Worm (Caenorhabditis elegans): Measurements from ENCODE around the gene T12B3.3.

The T12B3.3 gene

DNA sequence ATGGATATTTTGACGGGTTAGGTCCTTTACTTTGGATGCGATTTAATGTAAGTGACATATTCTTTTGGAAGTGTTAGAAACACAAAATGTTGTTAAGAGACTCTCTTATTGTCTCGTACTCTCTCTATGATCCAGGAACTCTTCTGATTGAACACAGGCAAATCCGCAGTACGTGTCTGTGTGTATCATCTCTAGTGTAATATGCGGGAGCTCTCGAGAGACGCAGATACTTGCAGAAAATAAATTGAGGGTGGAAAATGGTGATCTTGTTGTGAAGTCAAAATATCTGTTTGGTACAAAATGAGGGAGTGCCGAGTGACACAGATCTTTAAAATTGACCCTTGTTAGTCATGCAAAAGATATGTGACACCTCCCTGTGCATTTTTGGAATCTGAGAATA, 31.7 kb downstream of the T12B3.3 start:
- no peak for TF ChIP-seq elt-3 (tag; optimal IDR thresholded peaks at IDR 0.05)
- TF ChIP-seq flh-1 (GFP tag; optimal IDR thresholded peaks at IDR 0.05): no peak
- no peak for TF ChIP-seq ces-1 (GFP tag; optimal IDR thresholded peaks at IDR 0.05)
- TF ChIP-seq nhr-2 (tag; optimal IDR thresholded peaks at IDR 0.05): no peak
- no peak for TF ChIP-seq nhr-12 (tag; optimal IDR thresholded peaks at IDR 0.05)
- no peak for TF ChIP-seq M03D4.4 (tag; optimal IDR thresholded peaks at IDR 0.05)
- TF ChIP-seq unc-62 (GFP tag; optimal IDR thresholded peaks at IDR 0.05): peak; percentile 6
- TF ChIP-seq nhr-28 (tag; optimal IDR thresholded peaks at IDR 0.05): no peak
- TF ChIP-seq lin-13 (tag; optimal IDR thresholded peaks at IDR 0.05): no peak
- TF ChIP-seq blmp-1 (tag; optimal IDR thresholded peaks at IDR 0.05): no peak
- no peak for TF ChIP-seq zip-8 (tag; optimal IDR thresholded peaks at IDR 0.05)
- TF ChIP-seq sptf-1 (tag; optimal IDR thresholded peaks at IDR 0.05): no peak
- TF ChIP-seq nhr-76 (tag; optimal IDR thresholded peaks at IDR 0.05): no peak
- no peak for TF ChIP-seq drap-1 (GFP tag; optimal IDR thresholded peaks at IDR 0.05)
- no peak for TF ChIP-seq mab-5 (tag; optimal IDR thresholded peaks at IDR 0.05)
- no peak for TF ChIP-seq ceh-39 (tag; optimal IDR thresholded peaks at IDR 0.05)
- no peak for TF ChIP-seq ceh-83 (GFP tag; optimal IDR thresholded peaks at IDR 0.05)
- TF ChIP-seq cnd-1 (tag; optimal IDR thresholded peaks at IDR 0.05): no peak
- TF ChIP-seq unc-39 (tag; optimal IDR thresholded peaks at IDR 0.05): no peak
- no peak for TF ChIP-seq ceh-43 (GFP tag; optimal IDR thresholded peaks at IDR 0.05)
- no peak for TF ChIP-seq elt-1 (tag; optimal IDR thresholded peaks at IDR 0.05; ENCODE audit: borderline replicate concordance, insufficient read depth)
- TF ChIP-seq hlh-1 (tag; optimal IDR thresholded peaks at IDR 0.05): peak; percentile 62
- TF ChIP-seq unc-120 (tag; optimal IDR thresholded peaks at IDR 0.05; ENCODE audit: poor library complexity, severe bottlenecking): peak; percentile 19

ce11 chrIV:7407301-7407700, 32.4 kb downstream of the T12B3.3 start:
- TF ChIP-seq ceh-43 (GFP tag; optimal IDR thresholded peaks at IDR 0.05): no peak
- TF ChIP-seq ces-1 (GFP tag; optimal IDR thresholded peaks at IDR 0.05): peak; percentile 24

DNA sequence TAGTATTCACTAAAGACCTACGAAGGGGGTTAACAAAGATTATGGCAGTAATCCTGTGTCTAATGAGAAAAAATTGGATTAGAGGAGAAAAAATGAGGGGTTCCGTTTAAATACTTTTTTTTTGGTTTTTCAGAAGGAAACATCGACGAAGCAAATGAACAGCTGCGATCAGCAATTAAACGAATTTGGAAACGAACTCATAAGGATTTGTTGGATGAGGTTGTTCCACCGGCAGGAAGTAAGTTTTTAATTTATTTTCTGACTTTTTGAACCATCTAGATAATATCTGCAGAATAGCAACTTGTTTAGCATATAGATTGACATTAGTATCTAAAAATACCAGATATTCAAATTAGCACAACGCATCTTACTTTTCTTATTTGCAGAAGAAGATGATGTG, 38.6 kb downstream of the T12B3.3 start:
- TF ChIP-seq ztf-11 (tag; optimal IDR thresholded peaks at IDR 0.05) (no peak), tbx-8 (GFP tag; optimal IDR thresholded peaks at IDR 0.05) (no peak), ceh-39 (tag; optimal IDR thresholded peaks at IDR 0.05) (no peak), ceh-83 (GFP tag; optimal IDR thresholded peaks at IDR 0.05) (no peak), lin-32 (GFP tag; optimal IDR thresholded peaks at IDR 0.05) (no peak), elt-1 (tag; optimal IDR thresholded peaks at IDR 0.05; ENCODE audit: borderline replicate concordance, insufficient read depth) (no peak), nhr-2 (tag; optimal IDR thresholded peaks at IDR 0.05) (no peak), M03D4.4 (tag; optimal IDR thresholded peaks at IDR 0.05) (no peak), nhr-12 (tag; optimal IDR thresholded peaks at IDR 0.05) (no peak), ces-1 (GFP tag; optimal IDR thresholded peaks at IDR 0.05) (no peak)

ce11 chrIV:7414163-7414562, 39.2 kb downstream of the T12B3.3 start:
- TF ChIP-seq ces-1 (GFP tag; optimal IDR thresholded peaks at IDR 0.05) (peak; percentile 77), nhr-237 (tag; optimal IDR thresholded peaks at IDR 0.05) (no peak), unc-120 (tag; optimal IDR thresholded peaks at IDR 0.05; ENCODE audit: poor library complexity, severe bottlenecking) (no peak), lsy-2 (tag; optimal IDR thresholded peaks at IDR 0.05) (no peak), unc-39 (tag; optimal IDR thresholded peaks at IDR 0.05) (no peak), nhr-12 (tag; optimal IDR thresholded peaks at IDR 0.05) (no peak)

- TF ChIP-seq sem-2 (GFP tag; optimal IDR thresholded peaks at IDR 0.05) (no peak), drap-1 (GFP tag; optimal IDR thresholded peaks at IDR 0.05) (no peak), hlh-1 (tag; optimal IDR thresholded peaks at IDR 0.05) (no peak), elt-3 (tag; optimal IDR thresholded peaks at IDR 0.05) (no peak), ztf-11 (tag; optimal IDR thresholded peaks at IDR 0.05) (no peak), mep-1 (tag; optimal IDR thresholded peaks at IDR 0.05) (no peak)
These were observed 43.9 kb downstream of the T12B3.3 start, which contains the start of gene B0496.6 for ce11 chrIV:7418818-7419217. Gene B0496.6 (plus strand): TSS chrIV:7419118.

DNA sequence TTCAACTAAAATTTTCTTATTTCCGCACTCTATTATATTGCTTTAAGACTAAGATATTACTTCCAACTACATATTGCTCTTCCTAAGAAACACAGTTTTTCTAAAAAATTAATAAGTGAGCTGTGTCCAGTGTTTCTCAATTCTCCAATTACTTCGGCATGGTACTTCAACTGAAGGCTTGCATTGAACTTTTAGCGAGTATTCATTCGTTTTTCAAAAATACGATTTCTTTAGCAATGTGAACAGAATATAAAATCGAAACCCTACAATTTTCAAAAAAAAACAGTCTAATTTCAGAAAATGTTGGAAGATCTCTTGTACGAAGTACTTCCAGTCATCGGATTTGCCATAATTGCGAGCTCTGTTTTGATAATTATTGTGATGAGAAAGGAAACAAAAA, 46.0 kb downstream of the T12B3.3 start, which contains the start of gene srtx-1:
Gene srtx-1 (plus strand): TSS at position 301 of the 400 bp plus-strand sequence.
- TF ChIP-seq nhr-12 (tag; optimal IDR thresholded peaks at IDR 0.05) (no peak), snpc-4 (tag; optimal IDR thresholded peaks at IDR 0.05) (no peak), blmp-1 (tag; optimal IDR thresholded peaks at IDR 0.05) (no peak), lin-32 (GFP tag; optimal IDR thresholded peaks at IDR 0.05) (no peak), hlh-1 (tag; optimal IDR thresholded peaks at IDR 0.05) (no peak), nhr-28 (tag; optimal IDR thresholded peaks at IDR 0.05) (no peak), pha-4 (tag; optimal IDR thresholded peaks at IDR 0.05) (no peak), unc-62 (GFP tag; optimal IDR thresholded peaks at IDR 0.05) (no peak), nhr-76 (tag; optimal IDR thresholded peaks at IDR 0.05) (no peak)

Data from whole organism, mixed stage, embryonic.